Worm (Caenorhabditis elegans): ENCODE measurements around the gene dhhc-4.

dhhc-4 gene

DNA sequence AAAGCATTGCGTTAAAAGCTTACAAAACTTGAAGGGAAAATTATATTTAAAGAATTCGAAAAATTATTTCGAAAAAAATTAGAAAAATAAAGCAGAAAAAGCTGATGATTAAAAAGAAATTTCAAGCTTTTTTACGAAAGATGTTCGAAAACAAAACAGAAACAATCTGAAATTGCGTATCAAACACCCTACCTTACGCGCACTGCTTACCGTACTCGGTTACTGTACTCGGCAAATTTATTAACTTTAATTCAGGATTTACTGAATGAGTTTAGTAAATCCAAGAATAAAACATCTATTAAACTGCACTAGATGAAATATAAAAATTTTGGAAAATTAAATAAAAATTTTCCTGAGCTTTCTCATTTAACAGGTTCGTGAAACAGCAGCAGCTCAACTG, 5.1 kb downstream of the dhhc-4 start:
- TF ChIP-seq ref-1 (GFP tag; conservative IDR thresholded peaks at IDR 0.05) (no peak), klf-2 (GFP tag; conservative IDR thresholded peaks at IDR 0.05) (no peak), flt-1 (GFP tag; IDR thresholded peaks at IDR 0.05) (no peak), T22C8.4 (GFP tag; IDR thresholded peaks at IDR 0.05) (no peak), ztf-29 (GFP tag; IDR thresholded peaks at IDR 0.05) (no peak)

DNA sequence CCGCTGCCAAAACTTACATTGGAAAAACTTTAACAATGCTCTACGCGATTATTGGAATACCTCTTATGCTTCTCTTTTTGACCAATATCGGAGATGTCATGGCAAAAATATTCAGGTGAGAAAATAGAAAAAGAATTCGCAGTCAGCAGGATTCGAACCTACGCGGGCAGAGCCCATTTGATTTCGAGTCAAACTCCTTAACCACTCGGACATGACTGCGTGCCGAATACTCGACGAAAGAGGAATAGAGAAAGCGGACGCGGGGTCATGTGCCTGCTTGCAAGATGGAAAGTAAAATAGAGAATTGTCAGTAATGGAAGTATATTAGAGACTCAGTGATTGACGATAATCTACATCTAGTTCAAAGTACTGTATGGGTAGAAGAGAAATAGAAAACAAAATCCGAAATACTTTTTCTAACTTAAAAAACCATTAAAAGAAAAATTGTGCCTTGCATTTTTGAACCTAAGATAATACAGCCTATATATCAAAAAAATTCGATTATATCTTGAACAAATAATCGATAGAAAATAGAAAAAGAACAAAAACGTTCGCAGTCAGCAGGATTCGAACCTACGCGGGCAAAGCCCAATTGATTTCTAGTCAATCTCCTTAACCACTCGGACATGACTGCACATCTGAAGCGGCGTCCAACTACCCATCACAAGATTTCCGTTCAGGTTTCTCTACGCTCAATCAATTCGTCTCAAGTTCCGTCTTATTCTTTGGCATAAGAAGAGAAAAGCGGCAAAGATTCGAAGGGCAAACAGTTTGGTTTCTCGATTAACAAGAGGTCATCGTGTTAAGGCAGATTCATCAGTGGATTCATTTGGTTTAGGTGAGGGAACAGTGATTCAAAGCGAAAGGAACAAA, 5.9 kb downstream of the dhhc-4 start:
- peak; percentile 93 for TF ChIP-seq ztf-29 (GFP tag; IDR thresholded peaks at IDR 0.05)
- peak; percentile 64 for TF ChIP-seq cog-1 (tag; optimal IDR thresholded peaks at IDR 0.05)
- peak; percentile 90 for TF ChIP-seq T22C8.4 (GFP tag; IDR thresholded peaks at IDR 0.05)
- TF ChIP-seq med-1 (GFP tag; optimal IDR thresholded peaks at IDR 0.05; ENCODE audit: insufficient read depth) = peak; percentile 64
- TF ChIP-seq ztf-23 (GFP tag; IDR thresholded peaks at IDR 0.05) = peak; percentile 94
- TF ChIP-seq klf-2 (GFP tag; conservative IDR thresholded peaks at IDR 0.05) = peak; percentile 91
- peak; percentile 96 for TF ChIP-seq tab-1 (GFP tag; IDR thresholded peaks at IDR 0.05)
- TF ChIP-seq flt-1 (GFP tag; IDR thresholded peaks at IDR 0.05) = peak; percentile 95
- peak; percentile 88 for TF ChIP-seq ref-1 (GFP tag; conservative IDR thresholded peaks at IDR 0.05)

DNA sequence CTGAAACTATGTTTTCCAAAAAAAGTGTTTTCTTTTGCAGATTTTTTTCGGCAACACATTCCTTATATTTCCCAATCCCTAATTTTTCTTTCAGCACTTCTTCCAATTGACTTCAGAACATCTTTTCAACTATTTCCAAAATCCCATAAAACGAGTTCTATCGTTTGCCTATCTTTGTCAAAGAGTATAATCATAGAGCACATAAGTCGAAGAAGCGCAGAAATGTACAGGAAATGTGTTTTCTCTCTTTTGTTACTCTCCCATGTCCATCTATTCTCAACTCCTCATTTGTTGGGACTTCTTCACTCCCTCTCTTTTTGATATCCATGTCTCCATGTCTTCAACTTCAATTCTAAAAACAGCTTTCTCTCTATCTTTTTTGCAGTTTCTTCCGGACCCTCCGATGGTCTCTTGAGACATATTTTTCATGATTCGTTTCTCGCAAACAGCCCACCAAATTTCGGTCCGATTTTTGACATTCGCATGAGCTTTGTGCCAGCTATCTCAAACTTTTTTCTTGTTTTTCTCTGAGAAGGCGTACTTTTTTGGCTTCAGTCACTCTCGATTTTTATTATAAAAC, 7.3 kb downstream of the dhhc-4 start, which contains the start of gene twk-48:
TSS of gene twk-48 (plus strand) at position 530 of the 580 bp plus-strand sequence.
- no peak for TF ChIP-seq flt-1 (GFP tag; IDR thresholded peaks at IDR 0.05)
- no peak for TF ChIP-seq cog-1 (tag; optimal IDR thresholded peaks at IDR 0.05)
- no peak for TF ChIP-seq tab-1 (GFP tag; IDR thresholded peaks at IDR 0.05)
- TF ChIP-seq T22C8.4 (GFP tag; IDR thresholded peaks at IDR 0.05) = no peak
- no peak for TF ChIP-seq med-1 (GFP tag; optimal IDR thresholded peaks at IDR 0.05; ENCODE audit: insufficient read depth)
- TF ChIP-seq ztf-29 (GFP tag; IDR thresholded peaks at IDR 0.05) = no peak
- no peak for TF ChIP-seq ztf-23 (GFP tag; IDR thresholded peaks at IDR 0.05)
- no peak for TF ChIP-seq klf-2 (GFP tag; conservative IDR thresholded peaks at IDR 0.05)
- no peak for TF ChIP-seq ref-1 (GFP tag; conservative IDR thresholded peaks at IDR 0.05)

DNA sequence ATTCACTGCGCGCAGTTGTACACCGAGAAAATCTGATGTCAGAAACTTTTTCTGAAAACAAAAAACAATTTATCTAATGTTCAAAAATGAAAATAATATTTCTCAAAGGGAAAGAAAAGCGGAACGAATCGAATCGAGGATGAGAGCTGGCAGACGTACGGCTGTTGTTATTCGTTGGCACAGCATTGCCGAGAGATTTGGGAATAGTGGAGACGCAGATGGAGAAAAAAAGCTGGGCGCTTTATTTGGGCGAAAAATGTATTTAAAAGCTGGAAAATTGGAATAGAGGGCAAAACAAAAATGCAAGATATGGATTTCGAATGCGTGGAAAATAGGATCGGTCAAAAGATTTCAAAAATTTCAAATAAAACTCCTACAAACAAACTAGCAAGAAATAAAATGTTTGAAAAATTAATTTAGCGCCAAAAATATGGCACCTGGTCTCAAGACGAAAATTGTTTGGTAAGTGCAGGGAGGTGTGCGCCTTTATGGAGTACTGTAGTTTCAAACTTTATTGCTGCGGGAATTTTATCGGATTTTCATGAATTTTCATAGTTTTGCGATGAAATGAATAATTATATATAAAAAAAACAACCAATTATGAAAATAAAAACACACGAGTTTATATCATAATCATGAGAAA, 8.3 kb downstream of the dhhc-4 start, which contains the start of gene gpdh-2:
TSS of gene gpdh-2 (minus strand) at position 51 of the 643 bp plus-strand sequence.
- no peak for TF ChIP-seq flt-1 (GFP tag; IDR thresholded peaks at IDR 0.05)
- TF ChIP-seq ref-1 (GFP tag; conservative IDR thresholded peaks at IDR 0.05) = no peak
- TF ChIP-seq klf-2 (GFP tag; conservative IDR thresholded peaks at IDR 0.05) = no peak
- TF ChIP-seq T22C8.4 (GFP tag; IDR thresholded peaks at IDR 0.05) = no peak
- no peak for TF ChIP-seq ztf-29 (GFP tag; IDR thresholded peaks at IDR 0.05)
- TF ChIP-seq tab-1 (GFP tag; IDR thresholded peaks at IDR 0.05) = no peak
- no peak for TF ChIP-seq med-1 (GFP tag; optimal IDR thresholded peaks at IDR 0.05; ENCODE audit: insufficient read depth)
- TF ChIP-seq cog-1 (tag; optimal IDR thresholded peaks at IDR 0.05) = no peak
- TF ChIP-seq ztf-23 (GFP tag; IDR thresholded peaks at IDR 0.05) = no peak

DNA sequence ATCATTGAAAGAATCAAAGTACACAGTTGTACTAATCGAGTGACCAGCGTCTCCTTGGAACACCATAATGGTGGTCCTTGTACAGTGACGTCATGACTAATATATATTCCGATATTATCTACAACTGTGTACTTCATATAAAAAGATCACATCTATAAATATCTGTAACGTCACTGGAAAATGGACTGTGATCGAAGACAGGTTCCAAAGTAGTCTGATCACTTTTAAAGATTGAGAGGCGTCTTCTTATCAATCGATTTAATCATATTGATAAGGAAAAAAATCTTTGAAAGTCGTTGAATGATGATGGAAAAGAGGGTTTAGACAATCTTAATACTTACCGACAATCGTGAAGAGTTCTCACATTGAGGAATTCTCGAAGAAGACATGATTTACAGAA, 9.5 kb downstream of the dhhc-4 start:
- TF ChIP-seq ztf-23 (GFP tag; IDR thresholded peaks at IDR 0.05) (no peak), flt-1 (GFP tag; IDR thresholded peaks at IDR 0.05) (no peak), cog-1 (tag; optimal IDR thresholded peaks at IDR 0.05) (no peak), T22C8.4 (GFP tag; IDR thresholded peaks at IDR 0.05) (no peak), ztf-29 (GFP tag; IDR thresholded peaks at IDR 0.05) (no peak), klf-2 (GFP tag; conservative IDR thresholded peaks at IDR 0.05) (no peak), med-1 (GFP tag; optimal IDR thresholded peaks at IDR 0.05; ENCODE audit: insufficient read depth) (no peak), ref-1 (GFP tag; conservative IDR thresholded peaks at IDR 0.05) (no peak), tab-1 (GFP tag; IDR thresholded peaks at IDR 0.05) (no peak)

DNA sequence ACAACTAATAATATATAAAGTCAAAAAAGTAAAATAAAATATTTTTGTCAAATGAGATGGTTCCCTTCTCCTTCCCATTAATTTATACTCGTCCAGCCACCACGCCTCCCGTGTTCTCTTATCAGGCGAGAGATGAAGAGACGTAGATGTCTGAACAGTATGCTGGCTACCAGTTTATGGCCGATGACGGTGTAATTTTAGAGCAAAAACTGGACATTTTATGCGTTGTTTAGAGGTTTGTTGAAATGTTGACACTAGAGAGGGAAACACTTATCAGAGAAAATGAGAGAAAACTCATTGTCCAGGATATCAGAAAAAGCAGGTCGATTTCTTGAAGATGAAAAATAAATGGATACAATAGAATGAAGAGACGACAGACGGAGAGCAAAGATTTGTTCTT, 10.5 kb downstream of the dhhc-4 start:
- TF ChIP-seq tab-1 (GFP tag; IDR thresholded peaks at IDR 0.05) = no peak
- TF ChIP-seq flt-1 (GFP tag; IDR thresholded peaks at IDR 0.05) = no peak
- TF ChIP-seq ztf-29 (GFP tag; IDR thresholded peaks at IDR 0.05) = no peak
- no peak for TF ChIP-seq ref-1 (GFP tag; conservative IDR thresholded peaks at IDR 0.05)
- no peak for TF ChIP-seq T22C8.4 (GFP tag; IDR thresholded peaks at IDR 0.05)
- no peak for TF ChIP-seq ztf-23 (GFP tag; IDR thresholded peaks at IDR 0.05)
- no peak for TF ChIP-seq med-1 (GFP tag; optimal IDR thresholded peaks at IDR 0.05; ENCODE audit: insufficient read depth)
- no peak for TF ChIP-seq klf-2 (GFP tag; conservative IDR thresholded peaks at IDR 0.05)
- TF ChIP-seq cog-1 (tag; optimal IDR thresholded peaks at IDR 0.05) = no peak

DNA sequence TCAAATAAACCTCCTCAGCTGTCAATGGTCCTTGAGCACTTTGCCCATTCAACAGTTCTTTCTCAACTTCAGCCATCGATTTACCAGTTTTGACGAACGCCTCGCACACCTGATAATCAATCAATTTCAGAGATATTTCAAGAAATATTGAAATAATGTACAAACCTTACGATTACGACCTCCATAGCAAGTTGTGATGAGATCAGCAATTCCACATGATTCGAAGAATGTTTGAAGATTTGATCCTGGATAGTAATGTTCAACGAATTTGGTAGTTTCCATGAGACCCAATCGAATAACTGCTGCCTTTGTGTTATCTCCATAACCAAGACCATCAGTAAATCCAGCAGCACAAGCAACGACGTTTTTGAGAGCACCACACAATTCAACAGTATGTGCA, 12.6 kb downstream of the dhhc-4 start:
- TF ChIP-seq ztf-23 (GFP tag; IDR thresholded peaks at IDR 0.05) (no peak), tab-1 (GFP tag; IDR thresholded peaks at IDR 0.05) (no peak), T22C8.4 (GFP tag; IDR thresholded peaks at IDR 0.05) (no peak), cog-1 (tag; optimal IDR thresholded peaks at IDR 0.05) (no peak), flt-1 (GFP tag; IDR thresholded peaks at IDR 0.05) (no peak), klf-2 (GFP tag; conservative IDR thresholded peaks at IDR 0.05) (no peak), med-1 (GFP tag; optimal IDR thresholded peaks at IDR 0.05; ENCODE audit: insufficient read depth) (no peak), ref-1 (GFP tag; conservative IDR thresholded peaks at IDR 0.05) (no peak), ztf-29 (GFP tag; IDR thresholded peaks at IDR 0.05) (no peak)

DNA sequence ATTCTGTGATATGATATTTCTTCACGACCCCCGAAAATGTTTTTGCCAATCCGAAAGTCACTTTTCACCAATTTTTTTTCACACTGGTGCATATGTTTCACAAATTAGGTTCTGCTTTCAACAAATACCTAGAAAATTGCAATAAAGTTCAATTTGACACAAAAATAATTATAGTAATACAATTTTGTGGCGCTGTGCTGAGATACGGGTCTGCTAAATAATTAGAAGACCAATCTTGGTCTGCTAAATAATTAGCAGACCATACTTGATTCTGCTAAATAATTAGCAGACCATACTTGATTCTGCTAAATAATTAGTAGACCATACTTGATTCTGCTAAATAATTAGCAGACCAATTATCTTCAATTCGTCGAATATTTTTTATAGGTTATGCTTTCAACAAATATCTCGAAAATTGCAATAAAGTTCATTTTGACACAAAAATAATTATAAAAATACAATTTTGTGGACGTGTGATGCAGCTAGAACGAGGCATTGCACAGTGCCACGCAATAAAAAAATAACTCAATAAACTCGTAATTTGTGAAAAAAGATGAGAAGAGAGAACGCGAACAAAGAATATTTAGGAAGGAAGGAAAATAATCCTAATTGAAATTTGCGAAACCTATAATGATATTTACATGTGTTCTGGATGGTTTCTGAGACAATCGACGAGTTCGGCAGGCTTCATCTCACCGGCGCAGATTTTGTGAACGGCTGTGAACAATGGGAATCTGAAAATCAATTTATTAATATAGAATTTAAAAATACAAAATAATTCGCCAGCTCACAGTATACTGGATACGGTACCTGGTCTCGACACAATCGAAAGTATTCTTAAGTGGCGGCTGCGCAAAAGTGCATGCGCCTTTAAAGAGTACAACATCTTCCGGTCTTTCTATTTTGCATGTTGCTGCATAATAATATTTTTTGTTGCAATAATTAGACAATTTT, 13.6 kb downstream of the dhhc-4 start:
- no peak for TF ChIP-seq flt-1 (GFP tag; IDR thresholded peaks at IDR 0.05)
- no peak for TF ChIP-seq ztf-23 (GFP tag; IDR thresholded peaks at IDR 0.05)
- TF ChIP-seq med-1 (GFP tag; optimal IDR thresholded peaks at IDR 0.05; ENCODE audit: insufficient read depth) = no peak
- TF ChIP-seq ref-1 (GFP tag; conservative IDR thresholded peaks at IDR 0.05) = no peak
- TF ChIP-seq ztf-29 (GFP tag; IDR thresholded peaks at IDR 0.05) = no peak
